Fruit fly (Drosophila melanogaster) whole organism, embryonic: Measurements from ENCODE around the gene HP1e.

Experiments used
- Antp ChIP-seq: fragments of 200-800 bp; sonication (Bioruptor generic); optimal IDR thresholded peaks from 3 replicates; lab custom pipeline; 2016; ENCODE audit warnings: missing biosample characterization, missing genetic modification characterization
- Atf6 ChIP-seq: fragments of 200-800 bp; sonication (Bioruptor generic); IDR thresholded peaks from 2 replicates; pipeline ENCODE4 v1.3.6; 2022; ENCODE audit warnings: missing biosample characterization, missing genetic modification characterization
- Bdp1 ChIP-seq: fragments of 200-800 bp; sonication (Bioruptor generic); optimal IDR thresholded peaks from 3 replicates; lab custom pipeline; 2016; ENCODE audit warnings: missing biosample characterization, missing genetic modification characterization
- BtbVII ChIP-seq: fragments of 200-800 bp; sonication (Bioruptor generic); optimal IDR thresholded peaks from 3 replicates; lab custom pipeline; 2017; ENCODE audit warnings: missing biosample characterization, mild to moderate bottlenecking, missing genetic modification characterization
- CG10147 ChIP-seq: fragments of 200-800 bp; sonication (Bioruptor generic); optimal IDR thresholded peaks from 2 replicates; lab custom pipeline; 2019; ENCODE audit warnings: missing biosample characterization, mild to moderate bottlenecking, missing genetic modification characterization, moderate library complexity
- CG10267 ChIP-seq: fragments of 200-800 bp; sonication (Bioruptor generic); optimal IDR thresholded peaks from 2 replicates; lab custom pipeline; 2018; ENCODE audit warnings: missing biosample characterization, mild to moderate bottlenecking, missing genetic modification characterization, moderate library complexity
- CG11093 ChIP-seq: fragments of 200-800 bp; sonication (Bioruptor generic); IDR thresholded peaks from 3 replicates; pipeline ENCODE4 v1.3.6; 2022; ENCODE audit warnings: missing biosample characterization, missing genetic modification characterization
- CG11560 ChIP-seq: fragments of 200-800 bp; sonication (Bioruptor generic); IDR thresholded peaks from 3 replicates; pipeline ENCODE4 v1.3.6; 2022; ENCODE audit warnings: missing biosample characterization, missing genetic modification characterization
- CG12659 ChIP-seq: fragments of 200-800 bp; sonication (Bioruptor generic); optimal IDR thresholded peaks from 3 replicates; lab custom pipeline; 2017; ENCODE audit warnings: mild to moderate bottlenecking, missing biosample characterization, missing genetic modification reagents, missing genetic modification characterization
- CG12942 ChIP-seq: fragments of 200-800 bp; sonication (Bioruptor generic); optimal IDR thresholded peaks from 3 replicates; lab custom pipeline; 2016; ENCODE audit warnings: missing biosample characterization, missing genetic modification characterization
- CG13424 ChIP-seq: fragments of 200-800 bp; sonication (Bioruptor generic); optimal IDR thresholded peaks from 2 replicates; lab custom pipeline; 2019; ENCODE audit warnings: missing biosample characterization, mild to moderate bottlenecking, missing genetic modification characterization, moderate library complexity
- CG18476 ChIP-seq: fragments of 200-800 bp; sonication (Bioruptor generic); optimal IDR thresholded peaks from 2 replicates; lab custom pipeline; 2016; ENCODE audit warnings: missing biosample characterization, mild to moderate bottlenecking, missing genetic modification characterization
- CG2129 ChIP-seq: fragments of 200-800 bp; sonication (Bioruptor generic); IDR thresholded peaks from 2 replicates; pipeline ENCODE4 v1.3.6; 2022; ENCODE audit warnings: missing biosample characterization, missing genetic modification characterization; ENCODE audit not compliant: partially characterized antibody
- CG30403 ChIP-seq: fragments of 200-800 bp; sonication (Bioruptor generic); optimal IDR thresholded peaks from 3 replicates; lab custom pipeline; 2016; ENCODE audit warnings: missing biosample characterization, missing genetic modification characterization
- CG3163 ChIP-seq: fragments of 200-800 bp; sonication (Bioruptor generic); optimal IDR thresholded peaks from 3 replicates; lab custom pipeline; 2016; ENCODE audit warnings: missing biosample characterization, missing genetic modification characterization
- CG4404 ChIP-seq: fragments of 200-800 bp; sonication (Bioruptor generic); IDR thresholded peaks from 2 replicates; pipeline ENCODE4 v1.3.6; 2022; ENCODE audit warnings: missing biosample characterization, missing genetic modification characterization
- CG5180 ChIP-seq: fragments of 200-800 bp; sonication (Bioruptor generic); optimal IDR thresholded peaks from 3 replicates; lab custom pipeline; 2017; ENCODE audit warnings: missing biosample characterization, missing genetic modification characterization, mild to moderate bottlenecking, moderate library complexity, missing genetic modification reagents
- CG6175 ChIP-seq: fragments of 200-800 bp; sonication (Bioruptor generic); IDR thresholded peaks from 3 replicates; pipeline ENCODE4 v1.3.6; 2022; ENCODE audit warnings: missing biosample characterization, missing genetic modification characterization
- D19A ChIP-seq: fragments of 200-800 bp; optimal IDR thresholded peaks from 3 replicates; lab custom pipeline; 2019; ENCODE audit warnings: missing biosample characterization, mild to moderate bottlenecking, missing genetic modification characterization, moderate library complexity
- ERR ChIP-seq: fragments of 200-800 bp; sonication (Bioruptor generic); optimal IDR thresholded peaks from 2 replicates; lab custom pipeline; 2016; ENCODE audit warnings: missing biosample characterization, missing genetic modification characterization
- HHEX ChIP-seq: fragments of 200-800 bp; sonication (Bioruptor generic); optimal IDR thresholded peaks from 3 replicates; lab custom pipeline; 2017; ENCODE audit warnings: missing biosample characterization, mild to moderate bottlenecking, missing genetic modification characterization, missing genetic modification reagents
- HmgD ChIP-seq: fragments of 200-800 bp; sonication (Bioruptor generic); optimal IDR thresholded peaks from 3 replicates; lab custom pipeline; 2016; ENCODE audit warnings: missing biosample characterization, missing genetic modification characterization
- Mes4 ChIP-seq: fragments of 200-800 bp; sonication (Bioruptor generic); optimal IDR thresholded peaks from 2 replicates; lab custom pipeline; 2016; ENCODE audit warnings: missing biosample characterization, missing genetic modification characterization
- NC2β ChIP-seq: fragments of 200-800 bp; sonication (Bioruptor generic); optimal IDR thresholded peaks from 2 replicates; lab custom pipeline; 2016; ENCODE audit warnings: missing biosample characterization, missing genetic modification characterization
- Optix ChIP-seq: fragments of 200-800 bp; sonication (Bioruptor generic); IDR thresholded peaks from 3 replicates; pipeline ENCODE4 v1.3.6; 2022; ENCODE audit warnings: missing biosample characterization, missing genetic modification characterization
- Pdp1 ChIP-seq, 2 experiments: fragments of 200-800 bp; sonication (Bioruptor generic); optimal IDR thresholded peaks; 3 replicates each; lab custom pipeline; 2016; ENCODE audit warnings: missing biosample characterization in 2 of 2, missing genetic modification characterization in 2 of 2, mild to moderate bottlenecking in 1 of 2, moderate library complexity in 1 of 2
- Ptx1 ChIP-seq: fragments of 200-800 bp; sonication (Bioruptor generic); IDR thresholded peaks from 2 replicates; pipeline ENCODE4 v1.3.6; 2022; ENCODE audit warnings: missing biosample characterization, missing genetic modification characterization
- Sox100B ChIP-seq: fragments of 200-800 bp; sonication (Bioruptor generic); optimal IDR thresholded peaks from 3 replicates; lab custom pipeline; 2018; ENCODE audit warnings: missing biosample characterization, mild to moderate bottlenecking, missing genetic modification characterization
- Usf ChIP-seq: fragments of 200-800 bp; sonication (Bioruptor generic); optimal IDR thresholded peaks from 2 replicates; lab custom pipeline; 2017; ENCODE audit warnings: missing genotype, missing biosample characterization, missing genetic modification characterization
- abd-A ChIP-seq: fragments of 200-800 bp; sonication (Bioruptor generic); optimal IDR thresholded peaks from 3 replicates; lab custom pipeline; 2019; ENCODE audit warnings: missing biosample characterization, mild to moderate bottlenecking, missing genetic modification characterization, moderate library complexity
- cad ChIP-seq: fragments of >200 bp; optimal IDR thresholded peaks from 2 replicates; lab custom pipeline; 2017; ENCODE audit warnings: missing biosample characterization, missing genetic modification characterization
- cg ChIP-seq: fragments of 200-800 bp; sonication (Bioruptor generic); optimal IDR thresholded peaks from 3 replicates; lab custom pipeline; 2019; ENCODE audit warnings: missing biosample characterization, mild to moderate bottlenecking, missing genetic modification characterization, moderate library complexity
- chn ChIP-seq: fragments of 200-800 bp; sonication (Bioruptor generic); optimal IDR thresholded peaks from 2 replicates; lab custom pipeline; 2016; ENCODE audit warnings: missing biosample characterization, missing genetic modification characterization
- ci ChIP-seq: fragments of 200-800 bp; sonication (Bioruptor generic); IDR thresholded peaks from 3 replicates; pipeline ENCODE4 v1.3.6; 2022; ENCODE audit warnings: missing biosample characterization, missing genetic modification characterization
- croc ChIP-seq: fragments of 200-800 bp; sonication (Bioruptor generic); conservative IDR thresholded peaks from 3 replicates; pipeline ENCODE4 v1.3.6; 2022; ENCODE audit warnings: missing biosample characterization, missing genetic modification characterization
- dmrt11E ChIP-seq: fragments of 200-800 bp; sonication (Bioruptor generic); optimal IDR thresholded peaks from 3 replicates; lab custom pipeline; 2018; ENCODE audit warnings: missing biosample characterization, mild to moderate bottlenecking, missing genetic modification characterization, moderate library complexity
- dmrt99B ChIP-seq: fragments of 200-800 bp; sonication (Bioruptor generic); optimal IDR thresholded peaks from 2 replicates; lab custom pipeline; 2018; ENCODE audit warnings: missing biosample characterization, mild to moderate bottlenecking, missing genetic modification characterization, moderate library complexity
- eve ChIP-seq, 2 experiments: fragments of >200 bp; optimal IDR thresholded peaks; 2 replicates each; lab custom pipeline; 2017; ENCODE audit warnings: missing biosample characterization in 2 of 2, missing genetic modification characterization in 2 of 2
- fu2 ChIP-seq: fragments of 200-800 bp; sonication (Bioruptor generic); optimal IDR thresholded peaks from 2 replicates; lab custom pipeline; 2016; ENCODE audit warnings: missing biosample characterization, missing genetic modification characterization
- gt ChIP-seq: fragments of 200-800 bp; sonication (Bioruptor generic); IDR thresholded peaks from 2 replicates; pipeline ENCODE4 v1.3.6; 2022; ENCODE audit warnings: missing biosample characterization, missing genetic modification characterization
- kay ChIP-seq: fragments of 200-800 bp; sonication (Bioruptor generic); optimal IDR thresholded peaks from 2 replicates; lab custom pipeline; 2016; ENCODE audit warnings: missing biosample characterization, missing genetic modification characterization
- onecut ChIP-seq: fragments of 200-800 bp; sonication (Bioruptor generic); IDR thresholded peaks from 2 replicates; pipeline ENCODE4 v1.3.6; 2022; ENCODE audit warnings: missing biosample characterization, missing genetic modification characterization
- pan ChIP-seq, 4 experiments: fragments of >200 bp in 3 of 4; fragments of 200-800 bp in 1 of 4; sonication (Bioruptor generic) in 1 of 4; optimal IDR thresholded peaks in 3 of 4; IDR thresholded peaks in 1 of 4; 2 replicates each; pipeline versions ENCODE4 v1.3.6 to Lab custom; 2017 to 2022; ENCODE audit warnings: missing biosample characterization in 2 of 4, missing genetic modification characterization in 2 of 4, mixed read lengths in 1 of 4
- seq ChIP-seq: fragments of 200-800 bp; sonication (Bioruptor generic); IDR thresholded peaks from 2 replicates; pipeline ENCODE4 v1.3.6; 2022; ENCODE audit warnings: missing biosample characterization, missing genetic modification characterization
- sima ChIP-seq: fragments of 200-800 bp; sonication (Bioruptor generic); optimal IDR thresholded peaks from 2 replicates; lab custom pipeline; 2016; ENCODE audit warnings: missing biosample characterization, missing genetic modification characterization
- sqz ChIP-seq: fragments of 200-800 bp; sonication (Bioruptor generic); optimal IDR thresholded peaks from 3 replicates; lab custom pipeline; 2018; ENCODE audit warnings: missing biosample characterization, mild to moderate bottlenecking, missing genetic modification characterization
- tio ChIP-seq: fragments of 200-800 bp; sonication (Bioruptor generic); optimal IDR thresholded peaks from 2 replicates; lab custom pipeline; 2017; ENCODE audit warnings: missing biosample characterization, missing genetic modification characterization, inconsistent platforms
- zfh2 ChIP-seq: fragments of 200-800 bp; sonication (Bioruptor generic); optimal IDR thresholded peaks from 2 replicates; lab custom pipeline; 2016; ENCODE audit warnings: missing biosample characterization, missing genetic modification characterization

Gene HP1e

DNA sequence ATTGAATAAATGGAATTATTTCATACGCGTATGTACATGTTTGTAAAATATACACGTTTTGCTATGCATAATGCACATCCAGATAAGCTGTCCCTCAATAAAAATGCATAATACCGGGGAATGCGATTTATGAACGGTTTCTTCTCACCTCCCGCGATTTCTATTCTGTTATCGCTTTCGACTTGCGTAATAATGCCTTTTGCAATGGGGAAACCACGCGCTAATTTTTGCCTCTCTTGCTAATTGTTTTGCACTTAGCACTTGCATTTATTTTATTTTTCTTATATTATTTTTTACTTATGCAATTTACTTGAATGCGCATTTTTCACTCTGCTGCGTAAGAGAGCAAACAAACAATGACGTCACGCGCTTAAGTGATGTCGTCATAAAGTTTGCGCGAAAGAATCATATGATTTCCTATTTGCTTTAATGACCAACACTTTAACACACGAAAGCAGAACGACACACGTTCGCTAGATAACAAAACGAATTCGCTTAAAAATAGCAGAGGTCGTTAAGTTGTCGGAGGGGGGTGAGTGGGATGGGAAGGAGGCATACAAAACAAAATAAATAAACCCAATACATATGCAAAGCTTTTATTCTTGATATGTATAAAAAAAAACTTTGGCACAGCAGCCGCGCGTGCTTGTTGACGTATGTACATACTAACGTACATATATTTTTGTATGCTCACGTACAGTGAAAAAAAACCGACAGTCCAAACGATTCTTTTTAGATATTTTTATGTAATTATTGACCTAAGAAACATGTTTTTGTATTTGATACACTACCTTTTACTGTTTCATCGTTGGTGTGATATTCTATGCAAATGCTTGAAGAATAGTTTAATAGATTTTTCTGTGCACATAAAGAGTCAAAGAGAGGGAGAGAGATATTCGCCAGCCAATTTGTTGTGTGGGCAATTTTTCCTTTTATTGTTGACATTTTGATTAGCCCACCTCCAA lies 30.1 kb downstream of the HP1e start (continued):
- TF ChIP-seq kay (GFP tag; lab: Kevin White, UChicago) (peak; percentile 22), CG10147 (GFP tag; lab: Kevin White, UChicago) (peak; percentile 65), NC2β (GFP tag; lab: Kevin White, UChicago) (peak; percentile 19), HmgD (GFP tag; lab: Kevin White, UChicago) (no peak), D19A (peak; percentile 63), pan (optimal IDR thresholded peaks at IDR 0.05; lab: Kevin White, UChicago) (no peak), pan (GFP tag; optimal IDR thresholded peaks at IDR 0.05 in 1 of 2, IDR thresholded peaks at IDR 0.05 in 1 of 2) (no peak), Mes4 (GFP tag; lab: Kevin White, UChicago) (no peak), chn (GFP tag; lab: Kevin White, UChicago) (peak; percentile 38), CG30403 (GFP tag; lab: Kevin White, UChicago) (peak; percentile 54), Optix (GFP tag; lab: Robert Waterston, UW) (no peak), CG11093 (no peak), CG12942 (peak; percentile 32), CG2129 (no peak), onecut (GFP tag; lab: Robert Waterston, UW) (no peak), sima (GFP tag; lab: Kevin White, UChicago) (peak; percentile 4), CG10267 (tag; lab: Kevin White, UChicago) (peak; percentile 4), gt (GFP tag; lab: Robert Waterston, UW) (no peak), abd-A (peak; percentile 90), cg (GFP tag; lab: Kevin White, UChicago) (no peak), eve (GFP tag; optimal IDR thresholded peaks at IDR 0.05; lab: Kevin White, UChicago) (no peak), cad (GFP tag; lab: Kevin White, UChicago) (no peak), tio (GFP tag; lab: Kevin White, UChicago) (peak; percentile 43), ERR (GFP tag; lab: Kevin White, UChicago) (peak; percentile 29), seq (no peak), croc (GFP tag; lab: Robert Waterston, UW) (no peak), CG11560 (no peak), CG13424 (tag; lab: Kevin White, UChicago) (peak; percentile 54), Pdp1 (GFP tag; optimal IDR thresholded peaks at IDR 0.05; lab: Kevin White, UChicago) (peak; percentile 43 to 73), dmrt11E (tag; lab: Kevin White, UChicago) (no peak), CG3163 (GFP tag; lab: Kevin White, UChicago) (no peak), CG18476 (GFP tag; lab: Kevin White, UChicago) (peak; percentile 54), CG12659 (peak; percentile 49), HHEX (GFP tag; lab: Kevin White, UChicago) (peak; percentile 63), Usf (peak; percentile 1), Ptx1 (GFP tag; lab: Robert Waterston, UW) (0 out of 2 replicates have a peak, but pooled peaks have one; percentile 22), fu2 (GFP tag; lab: Kevin White, UChicago) (peak; percentile 62), ci (GFP tag; lab: Robert Waterston, UW) (no peak), Atf6 (GFP tag; lab: Robert Waterston, UW) (no peak), sqz (GFP tag; lab: Kevin White, UChicago) (no peak), CG6175 (GFP tag; lab: Robert Waterston, UW) (no peak), Antp (GFP tag; lab: Kevin White, UChicago) (peak; percentile 1), BtbVII (GFP tag; lab: Kevin White, UChicago) (peak; percentile 82), Bdp1 (peak; percentile 43), dmrt99B (tag; lab: Kevin White, UChicago) (peak; percentile 62), CG5180 (peak; percentile 23), Sox100B (GFP tag; lab: Kevin White, UChicago) (peak; percentile 28), zfh2 (peak; percentile 53), CG4404 (GFP tag; lab: Robert Waterston, UW) (no peak)
